Worm (Caenorhabditis elegans): ENCODE data around the gene sri-31.

ce11 chrII:3048378-3048777 lies 2.4 kb upstream of the sri-31 start, which contains the start of gene sri-28:
- no peak for TF ChIP-seq ama-1 (optimal IDR thresholded peaks at IDR 0.05)
- no peak for TF ChIP-seq nhr-10 (tag; optimal IDR thresholded peaks at IDR 0.05)
- no peak for TF ChIP-seq mdl-1 (tag; optimal IDR thresholded peaks at IDR 0.05)
- no peak for TF ChIP-seq snpc-4 (tag; optimal IDR thresholded peaks at IDR 0.05)
- TF ChIP-seq R02D3.7 (tag; optimal IDR thresholded peaks at IDR 0.05), result no peak
- no peak for TF ChIP-seq nhr-25 (tag; optimal IDR thresholded peaks at IDR 0.05)
- TF ChIP-seq ztf-1 (GFP tag; conservative IDR thresholded peaks at IDR 0.05), result no peak
- TF ChIP-seq nhr-23 (tag; optimal IDR thresholded peaks at IDR 0.05), result no peak
- TF ChIP-seq unc-62 (GFP tag; optimal IDR thresholded peaks at IDR 0.05), result no peak
- no peak for TF ChIP-seq egl-27 (tag; optimal IDR thresholded peaks at IDR 0.05)
